Worm (Caenorhabditis elegans) whole organism, mixed stage, embryonic: Measurements from ENCODE around the gene H06I04.6.
A peak's percentile ranks its signal among the peaks of the same experiment; 100 is the strongest.

Experiments used
- M03D4.4 ChIP-seq: sonication (generic microtip); optimal IDR thresholded peaks from 2 replicates; lab custom pipeline; 2017; ENCODE audit warnings: mild to moderate bottlenecking, missing genetic modification characterization, missing compliant biosample characterization
- blmp-1 ChIP-seq: fragments of 150-350 bp; optimal IDR thresholded peaks from 2 replicates; lab custom pipeline; 2014; ENCODE audit warnings: missing biosample characterization, missing genetic modification characterization
- ceh-39 ChIP-seq: fragments of 150-350 bp; optimal IDR thresholded peaks from 2 replicates; lab custom pipeline; 2014; ENCODE audit warnings: missing biosample characterization, missing genetic modification characterization
- ceh-43 ChIP-seq: fragments of 200-800 bp; sonication (Bioruptor generic); optimal IDR thresholded peaks from 2 replicates; lab custom pipeline; 2018; ENCODE audit warnings: mild to moderate bottlenecking, missing genetic modification characterization, moderate library complexity, missing compliant biosample characterization
- ces-1 ChIP-seq: fragments of 150-350 bp; optimal IDR thresholded peaks from 2 replicates; lab custom pipeline; 2014; ENCODE audit warnings: missing biosample characterization, missing genetic modification reagents, missing genetic modification characterization
- cnd-1 ChIP-seq: fragments of 200-800 bp; sonication (Bioruptor generic); optimal IDR thresholded peaks from 2 replicates; lab custom pipeline; 2018; ENCODE audit warnings: mild to moderate bottlenecking, missing genetic modification characterization, missing compliant biosample characterization
- drap-1 ChIP-seq: fragments of 200-800 bp; sonication (Bioruptor generic); optimal IDR thresholded peaks from 3 replicates; lab custom pipeline; 2018; ENCODE audit warnings: mild to moderate bottlenecking, missing genetic modification characterization, missing compliant biosample characterization
- elt-1 ChIP-seq: sonication (generic microtip); optimal IDR thresholded peaks from 2 replicates; lab custom pipeline; 2017; ENCODE audit warnings: missing genetic modification characterization, mild to moderate bottlenecking, missing compliant biosample characterization, antibody characterized with exemption, moderate library complexity, borderline replicate concordance; ENCODE audit not compliant: insufficient read depth
- elt-3 ChIP-seq: fragments of 150-350 bp; optimal IDR thresholded peaks from 2 replicates; lab custom pipeline; 2014; ENCODE audit warnings: missing biosample characterization, missing genetic modification characterization
- flh-1 ChIP-seq: fragments of 200-800 bp; sonication (Bioruptor generic); optimal IDR thresholded peaks from 2 replicates; lab custom pipeline; 2018; ENCODE audit warnings: mild to moderate bottlenecking, missing genetic modification characterization, moderate library complexity, missing compliant biosample characterization
- ham-2 ChIP-seq: fragments of 200-800 bp; sonication (Bioruptor generic); optimal IDR thresholded peaks from 2 replicates; lab custom pipeline; 2018; ENCODE audit warnings: mild to moderate bottlenecking, missing genetic modification characterization, missing compliant biosample characterization
- hlh-1 ChIP-seq: fragments of 150-350 bp; optimal IDR thresholded peaks from 2 replicates; lab custom pipeline; 2014; ENCODE audit warnings: missing biosample characterization, missing genetic modification reagents, missing genetic modification characterization
- lin-13 ChIP-seq: fragments of 150-350 bp; optimal IDR thresholded peaks from 2 replicates; lab custom pipeline; 2014; ENCODE audit warnings: missing biosample characterization, missing genetic modification characterization
- lin-32 ChIP-seq: fragments of 200-800 bp; sonication (Bioruptor generic); optimal IDR thresholded peaks from 2 replicates; lab custom pipeline; 2018; ENCODE audit warnings: mild to moderate bottlenecking, missing genetic modification characterization, missing compliant biosample characterization
- lsy-2 ChIP-seq: fragments of 150-350 bp; optimal IDR thresholded peaks from 2 replicates; lab custom pipeline; 2014; ENCODE audit warnings: missing biosample characterization, missing genetic modification characterization
- mab-5 ChIP-seq: fragments of 150-350 bp; optimal IDR thresholded peaks from 2 replicates; lab custom pipeline; 2014; ENCODE audit warnings: missing biosample characterization, missing genetic modification characterization
- mep-1 ChIP-seq: fragments of 150-350 bp; optimal IDR thresholded peaks from 2 replicates; lab custom pipeline; 2017; ENCODE audit warnings: missing biosample characterization, missing genetic modification reagents, missing genetic modification characterization, inconsistent platforms
- nhr-12 ChIP-seq: fragments of 150-350 bp; optimal IDR thresholded peaks from 2 replicates; lab custom pipeline; 2014; ENCODE audit warnings: missing biosample characterization, missing genetic modification characterization
- nhr-2 ChIP-seq: fragments of 150-350 bp; optimal IDR thresholded peaks from 2 replicates; lab custom pipeline; 2014; ENCODE audit warnings: missing biosample characterization, missing genetic modification characterization
- nhr-237 ChIP-seq: fragments of 150-350 bp; optimal IDR thresholded peaks from 2 replicates; lab custom pipeline; 2014; ENCODE audit warnings: missing biosample characterization, missing genetic modification characterization
- nhr-28 ChIP-seq: fragments of 150-350 bp; optimal IDR thresholded peaks from 2 replicates; lab custom pipeline; 2014; ENCODE audit warnings: missing biosample characterization, missing genetic modification characterization
- nhr-76 ChIP-seq: sonication (generic microtip); optimal IDR thresholded peaks from 2 replicates; lab custom pipeline; 2017; ENCODE audit warnings: missing biosample characterization, missing genetic modification characterization
- sem-2 ChIP-seq: fragments of 200-800 bp; sonication (Bioruptor generic); optimal IDR thresholded peaks from 2 replicates; lab custom pipeline; 2018; ENCODE audit warnings: mild to moderate bottlenecking, missing genetic modification characterization, missing compliant biosample characterization
- sptf-1 ChIP-seq: sonication (generic microtip); optimal IDR thresholded peaks from 2 replicates; lab custom pipeline; 2017; ENCODE audit warnings: mild to moderate bottlenecking, missing genetic modification characterization, moderate library complexity, missing compliant biosample characterization
- tbx-8 ChIP-seq: fragments of 200-800 bp; sonication (Bioruptor generic); optimal IDR thresholded peaks from 2 replicates; lab custom pipeline; 2018; ENCODE audit warnings: mild to moderate bottlenecking, missing genetic modification characterization, moderate library complexity, missing compliant biosample characterization
- unc-39 ChIP-seq: fragments of 150-350 bp; optimal IDR thresholded peaks from 2 replicates; lab custom pipeline; 2014; ENCODE audit warnings: missing biosample characterization, missing genetic modification characterization
- unc-62 ChIP-seq: fragments of 150-350 bp; optimal IDR thresholded peaks from 2 replicates; lab custom pipeline; 2014; ENCODE audit warnings: missing biosample characterization, missing genetic modification reagents, missing genetic modification characterization
- zip-8 ChIP-seq: fragments of 150-350 bp; optimal IDR thresholded peaks from 2 replicates; lab custom pipeline; 2014; ENCODE audit warnings: missing biosample characterization, missing genetic modification characterization
- ztf-11 ChIP-seq: fragments of 150-350 bp; optimal IDR thresholded peaks from 2 replicates; lab custom pipeline; 2014; ENCODE audit warnings: missing biosample characterization, missing genetic modification characterization

Gene H06I04.6

DNA sequence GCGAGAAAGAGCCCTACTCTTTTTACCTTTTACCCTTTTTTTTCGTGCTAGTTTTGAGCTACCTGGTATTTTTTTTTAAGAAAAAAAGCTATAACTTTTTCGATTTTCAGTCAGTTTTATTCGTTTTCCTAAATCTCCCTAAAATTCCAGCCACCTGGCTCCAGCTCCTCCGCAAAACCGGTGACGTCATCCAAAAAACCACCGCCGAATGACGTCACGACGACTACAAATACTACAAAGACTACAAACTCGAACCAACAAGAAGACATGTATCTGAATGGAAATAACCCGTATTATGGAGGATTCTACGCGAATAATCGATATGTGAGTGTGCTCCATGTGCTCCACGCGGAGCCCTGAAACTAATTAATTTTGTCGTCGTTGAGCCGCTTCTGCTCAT is 30.6 kb upstream of the H06I04.6 start:
- no peak for TF ChIP-seq ztf-11 (tag; lab: Kevin White, UChicago)
- TF ChIP-seq nhr-28 (tag; lab: Kevin White, UChicago), result no peak
- no peak for TF ChIP-seq blmp-1 (tag; lab: Kevin White, UChicago)
- TF ChIP-seq zip-8 (tag; lab: Kevin White, UChicago), result peak; percentile 90
- TF ChIP-seq drap-1 (GFP tag; lab: Kevin White, UChicago), result no peak

DNA sequence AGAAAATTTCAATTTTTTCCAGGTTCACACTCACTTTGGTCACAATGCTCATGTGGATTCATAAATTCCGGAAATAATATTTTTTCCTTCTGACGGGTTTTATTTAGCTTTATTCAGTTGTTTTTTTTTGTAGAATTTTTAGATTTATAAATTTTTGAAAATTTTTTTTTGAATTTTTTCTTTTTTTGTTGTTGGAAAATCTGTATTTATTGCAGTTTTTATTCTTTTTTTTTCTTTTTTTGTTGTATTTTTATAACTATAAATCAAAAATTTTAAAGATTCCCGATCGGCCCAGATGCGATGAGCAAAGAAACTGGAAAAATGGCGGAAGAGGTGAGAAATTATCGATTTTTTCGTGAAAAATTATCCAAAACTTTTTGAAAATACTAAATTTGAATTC is 27.4 kb upstream of the H06I04.6 start, which contains the start of gene ccep-135:
TSS of gene ccep-135 (plus strand) at position 301 of the 400 bp plus-strand sequence.
- TF ChIP-seq cnd-1 (tag; lab: Kevin White, UChicago) (no peak), ztf-11 (tag; lab: Kevin White, UChicago) (no peak), unc-62 (GFP tag; lab: Kevin White, UChicago) (no peak), unc-39 (tag; lab: Kevin White, UChicago) (no peak), mab-5 (tag; lab: Kevin White, UChicago) (no peak), nhr-237 (tag; lab: Kevin White, UChicago) (no peak), ham-2 (GFP tag; lab: Kevin White, UChicago) (no peak), sptf-1 (tag; lab: Kevin White, UChicago) (no peak), elt-3 (tag; lab: Kevin White, UChicago) (no peak), ceh-43 (GFP tag; lab: Kevin White, UChicago) (no peak), ceh-39 (tag; lab: Kevin White, UChicago) (no peak), hlh-1 (tag; lab: Kevin White, UChicago) (no peak), tbx-8 (GFP tag; lab: Kevin White, UChicago) (no peak), lin-13 (no peak), flh-1 (no peak), nhr-12 (tag; lab: Kevin White, UChicago) (no peak), nhr-2 (tag; lab: Kevin White, UChicago) (no peak), M03D4.4 (tag; lab: Kevin White, UChicago) (no peak)

DNA sequence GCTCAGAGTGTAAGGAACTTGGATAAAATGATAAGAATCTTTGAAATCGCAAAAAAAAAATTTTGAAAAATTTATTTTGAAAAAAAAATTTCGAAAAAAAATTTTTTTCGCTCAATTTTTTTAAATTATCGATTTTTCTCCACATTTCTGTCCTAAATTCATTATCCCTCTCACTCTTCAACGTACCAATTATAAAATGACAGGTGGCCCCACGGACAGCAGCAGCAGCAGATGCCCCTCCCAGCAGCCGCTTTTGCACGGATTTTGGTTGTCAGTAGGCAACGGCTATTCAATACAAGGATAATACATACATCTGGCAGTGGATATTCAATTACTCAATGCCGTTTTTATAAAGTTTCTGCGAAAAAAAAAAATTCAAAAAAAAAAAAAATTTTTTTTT is 22.3 kb upstream of the H06I04.6 start, which contains the start of gene sft-1:
TSS of gene sft-1 (plus strand) at position 201 of the 400 bp plus-strand sequence.
- TF ChIP-seq lin-32 (GFP tag; lab: Kevin White, UChicago) (peak; percentile 74), lsy-2 (tag; lab: Kevin White, UChicago) (no peak), mep-1 (tag; lab: Kevin White, UChicago) (no peak), elt-1 (tag; lab: Kevin White, UChicago) (no peak), hlh-1 (tag; lab: Kevin White, UChicago) (peak; percentile 90), ceh-43 (GFP tag; lab: Kevin White, UChicago) (no peak), cnd-1 (tag; lab: Kevin White, UChicago) (peak; percentile 69), ces-1 (peak; percentile 65), unc-39 (tag; lab: Kevin White, UChicago) (no peak), zip-8 (tag; lab: Kevin White, UChicago) (no peak), nhr-12 (tag; lab: Kevin White, UChicago) (no peak)

DNA sequence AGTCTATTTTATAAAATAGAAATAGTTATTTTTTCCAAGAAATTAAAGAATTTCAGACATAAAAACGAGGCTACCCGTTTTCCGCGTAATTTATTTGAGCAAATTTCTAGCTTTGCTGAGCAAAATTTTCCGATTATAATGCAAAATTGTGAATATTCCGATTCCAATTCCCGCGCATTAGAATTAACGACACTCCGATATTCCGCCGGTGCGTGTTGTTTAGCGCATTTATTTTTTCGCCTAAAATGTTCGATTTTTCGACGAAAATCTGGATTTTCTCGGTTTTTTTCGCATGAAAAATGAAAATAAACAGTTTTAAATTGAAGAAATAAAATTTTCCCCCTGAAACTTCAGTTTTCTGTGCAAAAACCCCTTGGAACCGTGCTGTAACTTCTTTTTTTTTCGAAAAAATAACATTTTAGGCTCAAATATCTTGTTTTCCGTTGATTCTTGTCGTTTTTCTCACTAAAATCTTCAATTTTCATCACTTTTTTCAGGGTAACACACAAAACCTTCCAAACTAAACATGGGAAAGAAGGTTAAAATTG is 6.0 kb upstream of the H06I04.6 start, which contains the start of gene H06I04.3:
TSS of gene H06I04.3 (plus strand) at position 498 of the 548 bp plus-strand sequence.
- TF ChIP-seq mep-1 (tag; lab: Kevin White, UChicago), result peak; percentile 3
- TF ChIP-seq tbx-8 (GFP tag; lab: Kevin White, UChicago), result no peak
- peak; percentile 51 for TF ChIP-seq ces-1
- TF ChIP-seq lsy-2 (tag; lab: Kevin White, UChicago), result peak; percentile 51
- TF ChIP-seq ztf-11 (tag; lab: Kevin White, UChicago), result no peak

DNA sequence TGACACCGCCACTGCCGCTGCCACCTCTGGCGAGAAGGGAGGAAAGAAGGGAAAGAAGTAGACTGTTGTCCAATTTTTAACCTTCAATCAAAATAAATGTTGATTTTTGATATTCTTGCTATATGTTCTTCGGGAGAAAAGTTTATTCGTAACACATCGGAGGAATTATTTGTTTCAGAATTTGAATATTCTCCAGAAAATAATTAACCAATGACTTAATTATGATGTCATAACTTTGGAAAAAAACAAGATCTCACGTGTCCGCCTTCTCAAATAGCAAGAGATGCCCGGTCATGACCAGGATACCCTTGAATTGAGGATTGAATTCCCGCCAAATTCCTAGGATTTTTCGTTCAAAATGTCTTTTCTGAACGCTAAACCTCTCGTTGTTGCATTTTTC is 5.0 kb upstream of the H06I04.6 start:
- no peak for TF ChIP-seq lsy-2 (tag; lab: Kevin White, UChicago)
- TF ChIP-seq ham-2 (GFP tag; lab: Kevin White, UChicago), result no peak
- TF ChIP-seq elt-1 (tag; lab: Kevin White, UChicago), result no peak
- no peak for TF ChIP-seq ces-1
- TF ChIP-seq sem-2 (GFP tag; lab: Kevin White, UChicago), result no peak
- TF ChIP-seq flh-1, result no peak
- TF ChIP-seq tbx-8 (GFP tag; lab: Kevin White, UChicago), result no peak
- TF ChIP-seq nhr-237 (tag; lab: Kevin White, UChicago), result no peak
- no peak for TF ChIP-seq unc-62 (GFP tag; lab: Kevin White, UChicago)
- TF ChIP-seq lin-13, result no peak
- TF ChIP-seq drap-1 (GFP tag; lab: Kevin White, UChicago), result no peak
- TF ChIP-seq ztf-11 (tag; lab: Kevin White, UChicago), result no peak
- TF ChIP-seq nhr-76 (tag; lab: Kevin White, UChicago), result no peak
- no peak for TF ChIP-seq lin-32 (GFP tag; lab: Kevin White, UChicago)
- TF ChIP-seq mep-1 (tag; lab: Kevin White, UChicago), result no peak
